Worm (Caenorhabditis elegans) whole organism, L4 larva: ENCODE measurements around the gene F10D7.10.

Experiments
- D1046.2 ChIP-seq: fragments of 200-800 bp; sonication (Bioruptor generic); IDR thresholded peaks from 2 replicates; pipeline ENCODE4 v1.3.6; 2022; ENCODE audit warnings: missing genetic modification characterization, missing compliant biosample characterization
- F26F4.8 ChIP-seq: fragments of 200-800 bp; sonication (Bioruptor generic); conservative IDR thresholded peaks from 2 replicates; pipeline ENCODE4 v1.3.6; 2022; ENCODE audit warnings: missing genetic modification characterization, missing compliant biosample characterization
- T20F7.1 ChIP-seq: fragments of 200-800 bp; sonication (Bioruptor generic); optimal IDR thresholded peaks from 2 replicates; lab custom pipeline; 2018; ENCODE audit warnings: mild to moderate bottlenecking, missing genetic modification characterization, missing compliant biosample characterization
- Y105C5A.15 ChIP-seq: fragments of 200-800 bp; sonication (Bioruptor generic); IDR thresholded peaks from 2 replicates; pipeline ENCODE4 v1.3.6; 2022; ENCODE audit warnings: missing genetic modification characterization, missing compliant biosample characterization
- ZK546.5 ChIP-seq, 2 experiments: sonication (generic microtip); optimal IDR thresholded peaks; 2 replicates each; lab custom pipeline; 2017; ENCODE audit warnings: missing biosample characterization in 2 of 2, missing genetic modification characterization in 2 of 2
- aha-1 ChIP-seq: fragments of 150-350 bp; peaks from one replicate; lab custom pipeline; 2014; ENCODE audit warnings: missing biosample characterization, missing genetic modification characterization
- aly-2 ChIP-seq: sonication (generic microtip); optimal IDR thresholded peaks from 2 replicates; lab custom pipeline; 2018; ENCODE audit warnings: missing biosample characterization, missing genetic modification characterization
- attf-4 ChIP-seq: sonication (generic microtip); optimal IDR thresholded peaks from 3 replicates; lab custom pipeline; 2017; ENCODE audit warnings: missing biosample characterization, missing genetic modification characterization
- ceh-20 ChIP-seq: fragments of 200-800 bp; sonication (Bioruptor generic); IDR thresholded peaks from 2 replicates; pipeline ENCODE4 v1.3.6; 2022; ENCODE audit warnings: missing genetic modification reagents, missing genetic modification characterization, missing compliant biosample characterization
- ceh-28 ChIP-seq: fragments of 150-350 bp; optimal IDR thresholded peaks from 2 replicates; lab custom pipeline; 2014; ENCODE audit warnings: missing biosample characterization, missing genetic modification reagents, missing genetic modification characterization
- ceh-44 ChIP-seq: fragments of 200-800 bp; sonication (Bioruptor generic); IDR thresholded peaks from 2 replicates; pipeline ENCODE4 v1.3.6; 2022; ENCODE audit warnings: missing genetic modification reagents, missing genetic modification characterization, missing compliant biosample characterization
- ceh-82 ChIP-seq: sonication (generic microtip); optimal IDR thresholded peaks from 2 replicates; lab custom pipeline; 2017; ENCODE audit warnings: missing biosample characterization, missing genetic modification characterization
- ctbp-1 ChIP-seq: fragments of 200-800 bp; sonication (Bioruptor generic); IDR thresholded peaks from 2 replicates; pipeline ENCODE4 v1.3.6; 2022; ENCODE audit warnings: missing genetic modification reagents, missing genetic modification characterization, missing compliant biosample characterization
- daf-12 ChIP-seq: fragments of 150-350 bp; optimal IDR thresholded peaks from 2 replicates; lab custom pipeline; 2014; ENCODE audit warnings: missing biosample characterization, missing genetic modification reagents, missing genetic modification characterization
- daf-19 ChIP-seq: fragments of 200-800 bp; sonication (Bioruptor generic); conservative IDR thresholded peaks from 2 replicates; pipeline ENCODE4 v1.3.6; 2022; ENCODE audit warnings: missing genetic modification characterization, missing compliant biosample characterization
- dmd-6 ChIP-seq: fragments of 200-800 bp; sonication (Bioruptor generic); IDR thresholded peaks from 2 replicates; pipeline ENCODE4 v1.3.6; 2022; ENCODE audit warnings: missing genetic modification reagents, missing genetic modification characterization, missing compliant biosample characterization
- dmd-8 ChIP-seq: fragments of 200-800 bp; sonication (Bioruptor generic); IDR thresholded peaks from 2 replicates; pipeline ENCODE4 v1.3.6; 2022; ENCODE audit warnings: missing genetic modification characterization, missing compliant biosample characterization
- dmd-9 ChIP-seq: fragments of 200-800 bp; sonication (Bioruptor generic); IDR thresholded peaks from 2 replicates; pipeline ENCODE4 v1.3.6; 2022; ENCODE audit warnings: missing genetic modification reagents, missing genetic modification characterization, missing compliant biosample characterization
- dve-1 ChIP-seq: sonication (generic microtip); optimal IDR thresholded peaks from 2 replicates; lab custom pipeline; 2017; ENCODE audit warnings: antibody characterized with exemption, mild to moderate bottlenecking, missing genetic modification characterization, missing compliant biosample characterization; ENCODE audit not compliant: insufficient read depth
- egl-27 ChIP-seq: sonication (generic microtip); optimal IDR thresholded peaks from 3 replicates; lab custom pipeline; 2017; ENCODE audit warnings: missing biosample characterization, missing genetic modification reagents, missing genetic modification characterization
- gei-8 ChIP-seq: fragments of 200-800 bp; sonication (Bioruptor generic); optimal IDR thresholded peaks from 2 replicates; lab custom pipeline; 2018; ENCODE audit warnings: mild to moderate bottlenecking, missing genetic modification characterization, missing compliant biosample characterization
- hif-1 ChIP-seq, 2 experiments: sonication (generic microtip); optimal IDR thresholded peaks; 2 replicates each; lab custom pipeline; 2016 to 2017; ENCODE audit warnings: missing compliant biosample characterization in 2 of 2, missing genetic modification characterization in 2 of 2, missing genetic modification reagents in 2 of 2, missing genotype in 2 of 2, mild to moderate bottlenecking in 1 of 2
- hmg-1.1 ChIP-seq: fragments of 200-800 bp; sonication (Bioruptor generic); IDR thresholded peaks from 2 replicates; pipeline ENCODE4 v1.3.6; 2022; ENCODE audit warnings: missing genetic modification reagents, missing genetic modification characterization, missing compliant biosample characterization
- lim-7 ChIP-seq: fragments of 200-800 bp; sonication (Bioruptor generic); IDR thresholded peaks from 2 replicates; pipeline ENCODE4 v1.3.6; 2022; ENCODE audit warnings: missing genetic modification characterization, missing compliant biosample characterization
- lin-1 ChIP-seq: fragments of 200-800 bp; sonication (Bioruptor generic); IDR thresholded peaks from 2 replicates; pipeline ENCODE4 v1.3.6; 2022; ENCODE audit warnings: missing genetic modification reagents, missing genetic modification characterization, missing compliant biosample characterization
- lin-38 ChIP-seq: fragments of 200-800 bp; sonication (Bioruptor generic); IDR thresholded peaks from 2 replicates; pipeline ENCODE4 v1.3.6; 2022; ENCODE audit warnings: missing genetic modification reagents, missing genetic modification characterization, missing compliant biosample characterization
- madf-9 ChIP-seq: fragments of 200-800 bp; sonication (Bioruptor generic); conservative IDR thresholded peaks from 2 replicates; pipeline ENCODE4 v1.3.6; 2022; ENCODE audit warnings: missing genetic modification reagents, missing genetic modification characterization, missing compliant biosample characterization
- mdl-1 ChIP-seq, 2 experiments: fragments of 150-350 bp in 1 of 2; sonication (generic microtip) in 1 of 2; optimal IDR thresholded peaks; 2 replicates each; lab custom pipeline; 2014 to 2017; ENCODE audit warnings: missing biosample characterization in 2 of 2, missing genetic modification characterization in 2 of 2
- mdt-29 ChIP-seq: fragments of 200-800 bp; sonication (Bioruptor generic); IDR thresholded peaks from 2 replicates; pipeline ENCODE4 v1.3.6; 2022; ENCODE audit warnings: missing genetic modification reagents, missing genetic modification characterization, missing compliant biosample characterization
- nhr-10 ChIP-seq: fragments of 150-350 bp; optimal IDR thresholded peaks from 2 replicates; lab custom pipeline; 2014; ENCODE audit warnings: missing biosample characterization, missing genetic modification characterization
- nhr-102 ChIP-seq: sonication (generic microtip); optimal IDR thresholded peaks from 2 replicates; lab custom pipeline; 2016; ENCODE audit warnings: mild to moderate bottlenecking, missing genetic modification characterization, moderate library complexity, missing compliant biosample characterization
- nhr-11 ChIP-seq: fragments of 150-350 bp; optimal IDR thresholded peaks from 2 replicates; lab custom pipeline; 2014; ENCODE audit warnings: missing biosample characterization, missing genetic modification characterization
- nhr-111 ChIP-seq: fragments of 200-800 bp; sonication (Bioruptor generic); optimal IDR thresholded peaks from 2 replicates; lab custom pipeline; 2018; ENCODE audit warnings: mild to moderate bottlenecking, missing genetic modification characterization, missing compliant biosample characterization
- nhr-237 ChIP-seq: sonication (generic microtip); optimal IDR thresholded peaks from 2 replicates; lab custom pipeline; 2017; ENCODE audit warnings: missing biosample characterization, missing genetic modification characterization
- nhr-41 ChIP-seq: fragments of 200-800 bp; sonication (Bioruptor generic); IDR thresholded peaks from 2 replicates; pipeline ENCODE4 v1.3.6; 2022; ENCODE audit warnings: missing genetic modification reagents, missing genetic modification characterization, missing compliant biosample characterization
- nhr-42 ChIP-seq: fragments of 200-800 bp; sonication (Bioruptor generic); IDR thresholded peaks from 2 replicates; pipeline ENCODE4 v1.3.6; 2022; ENCODE audit warnings: missing genetic modification characterization, missing compliant biosample characterization
- nhr-48 ChIP-seq: sonication (generic microtip); optimal IDR thresholded peaks from 2 replicates; lab custom pipeline; 2016; ENCODE audit warnings: mild to moderate bottlenecking, missing genetic modification characterization, missing compliant biosample characterization
- pha-4 ChIP-seq, 2 experiments: fragments of 150-350 bp in 1 of 2; fragments of 200-800 bp in 1 of 2; sonication (Bioruptor generic) in 1 of 2; IDR thresholded peaks in 1 of 2; optimal IDR thresholded peaks in 1 of 2; 2 replicates each; pipeline versions ENCODE4 v1.3.6 to Lab custom; 2014 to 2022; ENCODE audit warnings: missing genetic modification characterization in 2 of 2, missing genetic modification reagents in 2 of 2, missing biosample characterization in 1 of 2, missing compliant biosample characterization in 1 of 2
- rbr-2 ChIP-seq: sonication (generic microtip); optimal IDR thresholded peaks from 2 replicates; lab custom pipeline; 2016; ENCODE audit warnings: missing genotype, missing genetic modification characterization, missing compliant biosample characterization
- saeg-2 ChIP-seq: fragments of 200-800 bp; sonication (Bioruptor generic); IDR thresholded peaks from 2 replicates; pipeline ENCODE4 v1.3.6; 2022; ENCODE audit warnings: missing genetic modification reagents, missing genetic modification characterization, missing compliant biosample characterization
- snpc-4 ChIP-seq: fragments of 150-350 bp; optimal IDR thresholded peaks from 2 replicates; lab custom pipeline; 2014; ENCODE audit warnings: missing biosample characterization, missing genetic modification characterization
- tag-97 ChIP-seq: fragments of 200-800 bp; sonication (Bioruptor generic); IDR thresholded peaks from 2 replicates; pipeline ENCODE4 v1.3.6; 2022; ENCODE audit warnings: missing genetic modification characterization, missing compliant biosample characterization
- unc-130 ChIP-seq: sonication (generic microtip); optimal IDR thresholded peaks from 2 replicates; lab custom pipeline; 2016; ENCODE audit warnings: missing genetic modification reagents, missing genetic modification characterization, missing compliant biosample characterization
- unc-62 ChIP-seq, 3 experiments: fragments of 150-350 bp in 1 of 3; sonication (generic microtip); optimal IDR thresholded peaks in 2 of 3; peaks in 1 of 3; 1 replicate in 1 of 3; 2 replicates in 2 of 3; lab custom pipeline; 2014 to 2017; ENCODE audit warnings: missing biosample characterization in 3 of 3, missing genetic modification characterization in 3 of 3, missing genetic modification reagents in 3 of 3, missing genotype in 1 of 3
- zfp-2 ChIP-seq: sonication (generic microtip); optimal IDR thresholded peaks from 2 replicates; lab custom pipeline; 2016; ENCODE audit warnings: mild to moderate bottlenecking, missing genetic modification characterization, missing compliant biosample characterization
- zfp-3 ChIP-seq: fragments of 200-800 bp; sonication (Bioruptor generic); conservative IDR thresholded peaks from 2 replicates; pipeline ENCODE4 v1.3.6; 2022; ENCODE audit warnings: missing genetic modification reagents, missing genetic modification characterization, missing compliant biosample characterization
- zip-2 ChIP-seq: fragments of 150-350 bp; optimal IDR thresholded peaks from 2 replicates; lab custom pipeline; 2014; ENCODE audit warnings: missing biosample characterization, missing genetic modification characterization

Gene F10D7.10

DNA sequence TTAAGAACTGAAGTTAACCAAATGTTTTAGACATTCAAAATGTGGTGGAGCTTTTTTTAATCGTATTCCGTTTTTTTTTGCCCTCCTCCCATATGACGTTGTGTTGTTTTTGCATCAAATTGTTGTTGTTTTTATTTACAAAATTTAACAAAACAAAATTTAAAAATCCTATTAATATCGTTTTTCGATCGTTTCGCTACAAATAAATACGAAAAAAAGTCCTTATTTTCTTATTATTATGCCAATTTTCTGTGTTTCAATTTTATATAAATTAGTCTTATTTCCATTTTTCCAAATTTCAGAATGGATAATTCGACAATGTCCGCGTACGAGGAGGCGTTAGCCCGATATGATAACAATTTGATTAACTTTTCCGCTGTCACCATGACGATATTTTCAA is 20.1 kb downstream of the F10D7.10 start, which contains the start of gene npr-36:
Gene npr-36, plus strand, starts transcription at position 301 of the 400 bp plus-strand sequence.
- TF ChIP-seq nhr-102, result no peak
- TF ChIP-seq madf-9 (GFP tag; lab: Robert Waterston, UW), result no peak
- TF ChIP-seq F26F4.8 (GFP tag; lab: Robert Waterston, UW), result no peak
- no peak for TF ChIP-seq Y105C5A.15 (GFP tag; lab: Robert Waterston, UW)
- TF ChIP-seq dmd-9, result no peak
- TF ChIP-seq daf-19 (GFP tag; lab: Robert Waterston, UW), result no peak
- peak in 1 of 2 experiments; percentile 77 for TF ChIP-seq unc-62 (GFP tag; optimal IDR thresholded peaks at IDR 0.05 in 1 of 2; lab: Kevin White, UChicago)
- no peak for TF ChIP-seq unc-62 (tag; optimal IDR thresholded peaks at IDR 0.05; lab: Kevin White, UChicago)

ce11 chrX:17356748-17357147 is 22.8 kb downstream of the F10D7.10 start:
- TF ChIP-seq ceh-28 (tag; lab: Kevin White, UChicago) (no peak), zfp-3 (GFP tag; lab: Robert Waterston, UW) (no peak), mdt-29 (no peak), zfp-2 (tag; lab: Kevin White, UChicago) (no peak), nhr-42 (GFP tag; lab: Robert Waterston, UW) (no peak), dmd-8 (no peak), snpc-4 (tag; lab: Kevin White, UChicago) (no peak), ceh-20 (GFP tag; lab: Robert Waterston, UW) (no peak), attf-4 (tag; lab: Kevin White, UChicago) (no peak), nhr-48 (tag; lab: Kevin White, UChicago) (no peak), gei-8 (GFP tag; lab: Kevin White, UChicago) (no peak), hmg-1.1 (GFP tag; lab: Robert Waterston, UW) (no peak), mdl-1 (tag; optimal IDR thresholded peaks at IDR 0.05; lab: Kevin White, UChicago) (no peak), ZK546.5 (tag; optimal IDR thresholded peaks at IDR 0.05; lab: Kevin White, UChicago) (no peak), ceh-82 (tag; lab: Kevin White, UChicago) (no peak)

DNA sequence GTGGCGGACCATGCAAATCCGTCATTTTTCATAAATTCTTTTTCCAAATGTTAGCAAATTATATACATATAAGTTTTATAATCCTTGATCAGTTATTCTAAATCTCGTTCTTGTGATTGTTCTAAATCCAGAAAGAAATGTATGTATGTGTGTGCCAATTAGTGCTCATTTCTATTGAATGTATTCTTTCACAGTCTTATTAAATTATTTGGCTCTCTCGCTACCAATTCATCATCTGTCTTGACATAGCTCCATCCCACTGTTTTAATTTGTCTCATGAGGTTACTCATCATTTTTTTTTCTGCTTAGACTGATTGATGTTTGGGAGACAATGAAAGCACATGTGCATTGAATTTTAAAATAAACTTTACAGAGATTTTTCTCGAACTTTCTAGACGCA is 24.1 kb downstream of the F10D7.10 start:
- TF ChIP-seq daf-12 (tag; lab: Kevin White, UChicago) (no peak), T20F7.1 (no peak), D1046.2 (GFP tag; lab: Robert Waterston, UW) (no peak), dmd-6 (GFP tag; lab: Robert Waterston, UW) (no peak), aly-2 (tag; lab: Kevin White, UChicago) (no peak), saeg-2 (GFP tag; lab: Robert Waterston, UW) (no peak), zip-2 (no peak), nhr-11 (tag; lab: Kevin White, UChicago) (no peak), nhr-41 (no peak), Y105C5A.15 (GFP tag; lab: Robert Waterston, UW) (no peak), rbr-2 (tag; lab: Kevin White, UChicago) (no peak), egl-27 (tag; lab: Kevin White, UChicago) (no peak), lin-38 (GFP tag; lab: Robert Waterston, UW) (no peak), nhr-237 (tag; lab: Kevin White, UChicago) (no peak), hif-1 (tag; optimal IDR thresholded peaks at IDR 0.05; lab: Kevin White, UChicago) (no peak)
- TF ChIP-seq, all 104 proteins: peak for 0

DNA sequence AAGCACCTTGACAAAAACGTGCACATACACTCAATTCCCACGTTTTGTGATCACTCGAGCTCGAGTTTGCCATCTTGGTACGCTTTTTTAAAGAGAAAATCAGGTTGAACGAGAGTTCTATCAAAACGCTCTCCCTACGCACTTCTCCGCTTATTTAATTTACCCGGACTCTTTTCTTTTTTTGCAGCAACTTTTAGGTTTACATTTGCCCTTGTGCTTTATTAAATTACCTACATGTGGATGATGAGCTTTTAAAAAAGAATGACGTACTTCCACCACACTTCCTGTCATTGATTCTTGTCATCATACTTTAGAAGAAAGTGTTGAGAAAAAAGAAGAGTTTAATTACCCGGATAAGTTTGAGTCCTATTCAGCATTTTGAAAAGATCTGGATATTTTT is 27.5 kb downstream of the F10D7.10 start:
- TF ChIP-seq lim-7 (GFP tag; lab: Robert Waterston, UW) (no peak), nhr-42 (GFP tag; lab: Robert Waterston, UW) (no peak), nhr-111 (GFP tag; lab: Kevin White, UChicago) (no peak), nhr-48 (tag; lab: Kevin White, UChicago) (no peak), aha-1 (tag; lab: Kevin White, UChicago) (peak; percentile 19), tag-97 (GFP tag; lab: Robert Waterston, UW) (no peak), ceh-44 (GFP tag; lab: Robert Waterston, UW) (no peak), nhr-10 (no peak), dve-1 (no peak), ctbp-1 (GFP tag; lab: Robert Waterston, UW) (no peak), lin-1 (GFP tag; lab: Robert Waterston, UW) (no peak), pha-4 (GFP tag; IDR thresholded peaks at IDR 0.05; lab: Robert Waterston, UW) (no peak), pha-4 (tag; optimal IDR thresholded peaks at IDR 0.05; lab: Kevin White, UChicago) (no peak), unc-130 (GFP tag; lab: Kevin White, UChicago) (no peak)
